Fruit fly (Drosophila melanogaster): ENCODE measurements around the gene Amt.

Amt gene

dm6 chr3R:15262710-15263672 lies 14.1 kb upstream of the Amt start, which contains the start of the genes eIF2gamma and Set:
Gene eIF2gamma (minus strand): TSS chr3R:15263458.
Gene Set (plus strand): TSS chr3R:15263552.
- TF ChIP-seq CG13204 (GFP tag; optimal IDR thresholded peaks at IDR 0.05) (no peak), Ets98B (GFP tag; IDR thresholded peaks at IDR 0.05) (no peak), Pif1A (GFP tag; optimal IDR thresholded peaks at IDR 0.05) (no peak), CG4496 (GFP tag; IDR thresholded peaks at IDR 0.05) (no peak), CG17806 (tag; optimal IDR thresholded peaks at IDR 0.05) (no peak), fd96Ca (GFP tag; IDR thresholded peaks at IDR 0.05) (no peak), CG34367 (tag; optimal IDR thresholded peaks at IDR 0.05) (no peak), CG8301 (tag; optimal IDR thresholded peaks at IDR 0.05) (no peak), CG8159 (tag; optimal IDR thresholded peaks at IDR 0.05) (no peak), CG32121 (GFP tag; IDR thresholded peaks at IDR 0.05) (no peak), CG10348 (GFP tag; IDR thresholded peaks at IDR 0.05) (no peak), D1 (tag; optimal IDR thresholded peaks at IDR 0.05) (no peak), CG12605 (GFP tag; IDR thresholded peaks at IDR 0.05) (no peak), EcR (GFP tag; optimal IDR thresholded peaks at IDR 0.05) (no peak), CG15710 (tag; optimal IDR thresholded peaks at IDR 0.05) (no peak), CG9948 (tag; optimal IDR thresholded peaks at IDR 0.05) (no peak), gl (tag; optimal IDR thresholded peaks at IDR 0.05) (no peak)

DNA sequence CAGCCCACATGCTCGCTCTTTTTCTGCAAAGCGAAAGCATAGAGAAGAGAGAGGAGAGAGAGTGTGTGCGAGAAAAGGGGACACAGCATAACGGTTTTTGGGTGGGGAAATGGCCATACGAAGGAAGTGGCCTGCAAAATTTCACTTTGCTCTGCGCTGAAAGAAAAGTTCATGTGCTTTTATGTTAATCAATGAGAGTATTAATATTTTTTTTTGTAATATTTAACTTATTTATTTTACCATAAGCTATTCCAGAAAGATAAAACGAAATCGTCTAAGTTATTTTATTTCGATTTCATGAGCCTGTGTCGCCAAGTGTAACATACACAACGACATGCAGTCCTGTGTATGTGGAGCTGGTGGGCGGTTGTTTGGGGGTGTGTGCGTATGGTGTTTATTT lies 1.5 kb upstream of the Amt start:
- TF ChIP-seq Pif1B (GFP tag; optimal IDR thresholded peaks at IDR 0.05), result no peak
- peak; percentile 56 for TF ChIP-seq rn (GFP tag; IDR thresholded peaks at IDR 0.05)
- no peak for TF ChIP-seq Pif1A (GFP tag; optimal IDR thresholded peaks at IDR 0.05)
- TF ChIP-seq gl (tag; optimal IDR thresholded peaks at IDR 0.05), result no peak
- TF ChIP-seq CG8159 (tag; optimal IDR thresholded peaks at IDR 0.05), result peak; percentile 62
- TF ChIP-seq EcR (GFP tag; optimal IDR thresholded peaks at IDR 0.05), result no peak
- peak; percentile 40 for TF ChIP-seq CG34367 (tag; optimal IDR thresholded peaks at IDR 0.05)
- peak; percentile 60 for TF ChIP-seq CG12605 (GFP tag; IDR thresholded peaks at IDR 0.05)
- no peak for TF ChIP-seq CG8301 (tag; optimal IDR thresholded peaks at IDR 0.05)
- TF ChIP-seq CG10348 (GFP tag; IDR thresholded peaks at IDR 0.05), result no peak
- TF ChIP-seq CG14655 (GFP tag; optimal IDR thresholded peaks at IDR 0.05), result no peak
- TF ChIP-seq fd96Ca (GFP tag; IDR thresholded peaks at IDR 0.05), result peak; percentile 67
- peak; percentile 70 for TF ChIP-seq CG32121 (GFP tag; IDR thresholded peaks at IDR 0.05)
- no peak for TF ChIP-seq CG17806 (tag; optimal IDR thresholded peaks at IDR 0.05)
- TF ChIP-seq CG15710 (tag; optimal IDR thresholded peaks at IDR 0.05), result peak; percentile 74
- TF ChIP-seq Ets98B (GFP tag; IDR thresholded peaks at IDR 0.05), result peak; percentile 81
- no peak for TF ChIP-seq D1 (tag; optimal IDR thresholded peaks at IDR 0.05)
- no peak for TF ChIP-seq CG13204 (GFP tag; optimal IDR thresholded peaks at IDR 0.05)
- TF ChIP-seq CG4496 (GFP tag; IDR thresholded peaks at IDR 0.05), result peak; percentile 72; the same call in 2 of the 3 replicates
- TF ChIP-seq Snoo (tag; optimal IDR thresholded peaks at IDR 0.05), result no peak
- TF ChIP-seq CG9948 (tag; optimal IDR thresholded peaks at IDR 0.05), result no peak

dm6 chr3R:15249735-15250134 lies 798 bp upstream of the Amt start, which contains the start of gene CG42404:
Gene CG42404 (plus strand): TSS chr3R:15250094.
- TF ChIP-seq CG8159 (tag; optimal IDR thresholded peaks at IDR 0.05), result no peak
- no peak for TF ChIP-seq rn (GFP tag; IDR thresholded peaks at IDR 0.05)

DNA sequence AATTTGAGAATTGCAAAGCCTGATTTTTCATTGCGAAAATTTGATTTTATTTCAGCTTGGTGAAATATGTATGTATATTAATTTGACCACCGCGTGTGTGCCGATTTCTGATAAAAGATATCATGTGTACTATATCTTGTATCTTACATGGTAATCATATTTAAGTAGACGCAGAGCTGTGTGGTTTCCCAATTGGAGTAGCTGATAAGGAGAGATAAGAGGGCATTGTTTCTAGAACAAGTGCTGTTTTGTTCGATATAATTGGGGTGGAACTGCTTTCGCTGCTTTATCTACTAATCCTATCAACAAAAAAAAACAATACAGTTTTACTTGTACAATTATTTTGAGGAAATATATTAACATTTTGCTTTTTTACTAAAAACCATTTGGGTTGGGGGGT lies 2.3 kb downstream of the Amt start:
- TF ChIP-seq CG34367 (tag; optimal IDR thresholded peaks at IDR 0.05) (no peak), CG12605 (GFP tag; IDR thresholded peaks at IDR 0.05) (no peak), Snoo (tag; optimal IDR thresholded peaks at IDR 0.05) (no peak), CG17806 (tag; optimal IDR thresholded peaks at IDR 0.05) (no peak), CG8159 (tag; optimal IDR thresholded peaks at IDR 0.05) (peak; percentile 48)

DNA sequence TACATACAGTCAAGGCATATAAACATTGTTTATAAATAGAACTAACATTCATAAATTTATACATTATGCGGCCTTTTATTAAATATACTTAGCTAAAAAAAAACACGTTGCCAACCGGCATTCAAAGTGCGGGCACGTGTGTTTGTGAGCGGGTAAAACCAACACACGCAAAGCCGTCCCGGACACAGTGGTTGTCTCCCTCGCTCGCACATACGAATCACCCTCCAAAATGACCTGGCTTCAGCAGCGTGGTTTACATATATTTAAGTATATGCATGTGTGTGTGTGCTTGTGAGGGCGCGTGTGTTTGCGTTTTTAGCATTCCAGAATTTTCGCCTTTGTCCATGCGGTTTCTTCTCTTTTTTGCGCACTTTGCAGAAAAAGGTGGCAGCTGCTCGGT lies 5.5 kb downstream of the Amt start:
- TF ChIP-seq CG12605 (GFP tag; IDR thresholded peaks at IDR 0.05) (peak; percentile 45; the same call in 1 of the 2 replicates), Pif1B (GFP tag; optimal IDR thresholded peaks at IDR 0.05) (peak; percentile 48), CG15710 (tag; optimal IDR thresholded peaks at IDR 0.05) (no peak), fd96Ca (GFP tag; IDR thresholded peaks at IDR 0.05) (no peak), EcR (GFP tag; optimal IDR thresholded peaks at IDR 0.05) (peak; percentile 71), CG4496 (GFP tag; IDR thresholded peaks at IDR 0.05) (peak; percentile 53; the same call in 1 of the 3 replicates), CG8159 (tag; optimal IDR thresholded peaks at IDR 0.05) (peak; percentile 7), CG32121 (GFP tag; IDR thresholded peaks at IDR 0.05) (0 out of 2 replicates have a peak, but pooled peaks have one; percentile 46)

dm6 chr3R:15243046-15243356 lies 5.9 kb downstream of the Amt start:
- TF ChIP-seq rn (GFP tag; IDR thresholded peaks at IDR 0.05) (no peak), CG10348 (GFP tag; IDR thresholded peaks at IDR 0.05) (no peak), CG12605 (GFP tag; IDR thresholded peaks at IDR 0.05) (no peak), CG34367 (tag; optimal IDR thresholded peaks at IDR 0.05) (no peak), CG32121 (GFP tag; IDR thresholded peaks at IDR 0.05) (no peak), CG9948 (tag; optimal IDR thresholded peaks at IDR 0.05) (no peak), gl (tag; optimal IDR thresholded peaks at IDR 0.05) (no peak), D1 (tag; optimal IDR thresholded peaks at IDR 0.05) (no peak), Pif1A (GFP tag; optimal IDR thresholded peaks at IDR 0.05) (no peak), Pif1B (GFP tag; optimal IDR thresholded peaks at IDR 0.05) (no peak), Snoo (tag; optimal IDR thresholded peaks at IDR 0.05) (no peak), CG8301 (tag; optimal IDR thresholded peaks at IDR 0.05) (no peak), CG15710 (tag; optimal IDR thresholded peaks at IDR 0.05) (no peak), CG14655 (GFP tag; optimal IDR thresholded peaks at IDR 0.05) (no peak)

All from whole organism, pupa.